Fruit fly (Drosophila melanogaster) whole organism, adult: ENCODE results near the gene CG7101.

Source experiments
- CG33017 ChIP-seq: fragments of 200-800 bp; sonication (Bioruptor generic); optimal IDR thresholded peaks from 2 replicates; lab custom pipeline; 2018; ENCODE audit warnings: missing biosample characterization, mild to moderate bottlenecking, missing genetic modification characterization, moderate library complexity
- CG7101 ChIP-seq: fragments of 200-800 bp; sonication (Bioruptor generic); optimal IDR thresholded peaks from 2 replicates; lab custom pipeline; 2018; ENCODE audit warnings: missing biosample characterization, mild to moderate bottlenecking, missing genetic modification characterization, moderate library complexity
- Crg-1 ChIP-seq: fragments of 200-800 bp; sonication (Bioruptor generic); optimal IDR thresholded peaks from 2 replicates; lab custom pipeline; 2016; ENCODE audit warnings: missing biosample characterization, missing genetic modification characterization
- cic ChIP-seq: fragments of 200-800 bp; sonication (Bioruptor generic); optimal IDR thresholded peaks from 2 replicates; lab custom pipeline; 2017; ENCODE audit warnings: missing biosample characterization, mild to moderate bottlenecking, missing genetic modification characterization, moderate library complexity
- pad ChIP-seq: fragments of 200-800 bp; sonication (Bioruptor generic); optimal IDR thresholded peaks from 3 replicates; lab custom pipeline; 2017; ENCODE audit warnings: missing biosample characterization, missing genetic modification characterization, mild to moderate bottlenecking, moderate library complexity, missing genetic modification reagents

dm6 chrX:18843229-18844033 lies 13.0 kb downstream of the CG7101 start, which contains the start of gene htk:
- peak; percentile 70 for TF ChIP-seq Crg-1
- peak; percentile 80 for TF ChIP-seq CG7101 (tag; lab: Kevin White, UChicago)
- TF ChIP-seq CG33017, result no peak
- TF ChIP-seq pad, result peak; percentile 60
- TF ChIP-seq cic (GFP tag; lab: Kevin White, UChicago), result no peak
